Worm (Caenorhabditis elegans): ENCODE data around the gene set-1.

Gene set-1

DNA sequence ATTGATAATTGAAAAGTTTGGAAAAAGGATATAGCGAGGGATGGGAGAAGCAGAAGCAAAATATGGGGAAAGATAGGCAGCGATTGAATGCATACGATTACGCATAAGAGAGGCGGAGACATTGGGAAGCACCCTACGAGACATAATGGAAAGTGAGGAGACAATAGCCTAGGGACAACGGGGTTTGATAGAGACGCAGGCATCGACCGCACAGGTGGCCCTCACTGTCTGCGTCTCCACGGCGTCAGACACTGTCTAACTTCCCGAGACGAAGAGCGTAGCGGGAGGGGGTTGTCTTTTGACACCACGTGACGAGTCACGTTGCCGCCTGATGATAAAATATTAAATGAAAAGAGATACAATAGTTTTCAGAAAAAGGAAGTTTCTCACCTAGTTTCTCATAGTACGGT lies 31.2 kb downstream of the set-1 start (continued):
- TF ChIP-seq F49E8.2 (tag; optimal IDR thresholded peaks at IDR 0.05; ENCODE audit: borderline replicate concordance) (no peak), dmd-9 (GFP tag; IDR thresholded peaks at IDR 0.05) (peak; percentile 73; the same call in 1 of the 2 replicates), arid-1 (GFP tag; conservative IDR thresholded peaks at IDR 0.05) (peak; percentile 78; the same call in 1 of the 2 replicates), spr-1 (tag; optimal IDR thresholded peaks at IDR 0.05) (peak; percentile 72), ztf-11 (tag; optimal IDR thresholded peaks at IDR 0.05) (no peak), Y105C5A.15 (GFP tag; IDR thresholded peaks at IDR 0.05) (0 out of 2 replicates have a peak, but pooled peaks have one; percentile 25), ceh-32 (tag; optimal IDR thresholded peaks at IDR 0.05; ENCODE audit: poor library complexity) (no peak), dpl-1 (GFP tag; optimal IDR thresholded peaks at IDR 0.05) (peak; percentile 18), lir-3 (tag; optimal IDR thresholded peaks at IDR 0.05) (no peak), lin-38 (GFP tag; IDR thresholded peaks at IDR 0.05) (peak; percentile 68), ZK546.5 (tag; optimal IDR thresholded peaks at IDR 0.05) (no peak), duxl-1 (tag; optimal IDR thresholded peaks at IDR 0.05; ENCODE audit: poor library complexity) (peak; percentile 46), daf-16 (GFP tag; optimal IDR thresholded peaks at IDR 0.05) (peak; percentile 70 to 83), daf-16 (tag; optimal IDR thresholded peaks at IDR 0.05) (peak; percentile 58), nhr-48 (tag; optimal IDR thresholded peaks at IDR 0.05) (peak; percentile 93), ama-1 (optimal IDR thresholded peaks at IDR 0.05) (no peak), mxl-3 (GFP tag; optimal IDR thresholded peaks at IDR 0.05) (peak; percentile 98), gei-8 (GFP tag; optimal IDR thresholded peaks at IDR 0.05) (peak; percentile 74), sdz-12 (GFP tag; optimal IDR thresholded peaks at IDR 0.05) (no peak), set-16 (GFP tag; IDR thresholded peaks at IDR 0.05) (peak; percentile 88), nhr-42 (GFP tag; IDR thresholded peaks at IDR 0.05) (peak; percentile 85), nhr-102 (tag; optimal IDR thresholded peaks at IDR 0.05) (peak; percentile 92), nhr-41 (GFP tag; IDR thresholded peaks at IDR 0.05) (peak; percentile 54; the same call in 1 of the 2 replicates), nhr-6 (tag; optimal IDR thresholded peaks at IDR 0.05) (peak; percentile 49), ceh-20 (GFP tag; IDR thresholded peaks at IDR 0.05) (peak; percentile 90), ZK337.2 (GFP tag; IDR thresholded peaks at IDR 0.05) (0 out of 2 replicates have a peak, but pooled peaks have one; percentile 39), ceh-82 (tag; optimal IDR thresholded peaks at IDR 0.05) (no peak), lin-15B (tag; optimal IDR thresholded peaks at IDR 0.05) (no peak), fos-1 (tag; optimal IDR thresholded peaks at IDR 0.05) (no peak), T20F7.1 (GFP tag; optimal IDR thresholded peaks at IDR 0.05) (peak; percentile 76), vab-7 (GFP tag; IDR thresholded peaks at IDR 0.05) (no peak), mdt-29 (GFP tag; IDR thresholded peaks at IDR 0.05) (peak; percentile 86), ctbp-1 (GFP tag; IDR thresholded peaks at IDR 0.05) (peak; percentile 56; the same call in 1 of the 2 replicates), ceh-62 (tag; optimal IDR thresholded peaks at IDR 0.05) (no peak), F44E2.7 (GFP tag; IDR thresholded peaks at IDR 0.05) (no peak), lin-39 (tag; optimal IDR thresholded peaks at IDR 0.05) (no peak), ztf-7 (tag; optimal IDR thresholded peaks at IDR 0.05) (no peak), egl-27 (tag; optimal IDR thresholded peaks at IDR 0.05) (no peak), dmd-8 (GFP tag; IDR thresholded peaks at IDR 0.05) (no peak), nhr-10 (tag; optimal IDR thresholded peaks at IDR 0.05) (no peak), nhr-237 (tag; optimal IDR thresholded peaks at IDR 0.05) (no peak), R02D3.7 (tag; optimal IDR thresholded peaks at IDR 0.05) (no peak), daf-12 (tag; optimal IDR thresholded peaks at IDR 0.05) (no peak), aha-1 (tag) (peak; percentile 97), pha-4 (GFP tag; IDR thresholded peaks at IDR 0.05) (peak; percentile 92), pha-4 (tag; optimal IDR thresholded peaks at IDR 0.05) (no peak), skn-1 (tag; optimal IDR thresholded peaks at IDR 0.05) (no peak), nhr-77 (tag; optimal IDR thresholded peaks at IDR 0.05) (peak; percentile 10), nhr-11 (tag; optimal IDR thresholded peaks at IDR 0.05) (peak; percentile 82), egl-43 (GFP tag; IDR thresholded peaks at IDR 0.05) (peak; percentile 88), nhr-25 (tag; optimal IDR thresholded peaks at IDR 0.05; ENCODE audit: borderline replicate concordance, insufficient read depth) (peak; percentile 73), snpc-1.2 (GFP tag; IDR thresholded peaks at IDR 0.05) (no peak), lsy-2 (tag; optimal IDR thresholded peaks at IDR 0.05) (peak; percentile 69 to 82)

All from whole organism, L4 larva.